Worm (Caenorhabditis elegans): ENCODE data around the gene Y47D7A.9.

DNA sequence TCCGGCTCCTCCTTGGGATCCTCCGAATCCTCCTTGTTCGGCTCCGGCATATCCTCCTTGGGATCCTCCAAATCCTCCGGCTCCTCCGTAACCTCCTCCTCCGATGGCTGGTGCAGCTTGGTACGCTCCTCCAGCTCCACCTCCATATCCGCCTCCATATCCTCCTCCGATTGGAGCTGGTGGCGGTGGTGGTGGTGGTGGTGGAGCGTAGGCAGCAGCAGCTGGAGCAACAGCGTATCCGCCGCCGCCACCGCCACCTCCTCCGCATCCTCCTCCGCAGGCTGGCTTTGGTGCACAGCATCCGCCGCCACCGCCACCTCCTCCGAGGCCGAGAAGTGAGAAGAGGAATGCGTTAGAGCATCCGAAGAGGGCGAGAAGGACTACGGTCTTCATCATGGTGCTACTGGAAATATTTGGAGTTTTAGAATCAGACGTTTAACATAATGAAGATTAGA lies 9.1 kb upstream of the Y47D7A.9 start, which contains the start of gene Y47D7A.15:
- TF ChIP-seq ceh-62 (tag; optimal IDR thresholded peaks at IDR 0.05) (no peak), nhr-10 (tag; optimal IDR thresholded peaks at IDR 0.05) (no peak), snpc-4 (tag; optimal IDR thresholded peaks at IDR 0.05) (no peak), nhr-76 (tag; optimal IDR thresholded peaks at IDR 0.05) (no peak), hmg-1.1 (GFP tag; IDR thresholded peaks at IDR 0.05) (no peak), dmd-8 (GFP tag; IDR thresholded peaks at IDR 0.05) (0 out of 2 replicates have a peak, but pooled peaks have one; percentile 45)

All from whole organism, L4 larva.